Fruit fly (Drosophila melanogaster) Kc167 (cell line): ENCODE data around the gene CG33299.

ENCODE experiments used
- h ChIP-seq: fragments of >200 bp; optimal IDR thresholded peaks from 3 replicates; lab custom pipeline; 2018; ENCODE audit warnings: missing external identifiers
- psq ChIP-seq: fragments of >200 bp; optimal IDR thresholded peaks from 2 replicates; lab custom pipeline; 2017; ENCODE audit warnings: missing external identifiers

DNA sequence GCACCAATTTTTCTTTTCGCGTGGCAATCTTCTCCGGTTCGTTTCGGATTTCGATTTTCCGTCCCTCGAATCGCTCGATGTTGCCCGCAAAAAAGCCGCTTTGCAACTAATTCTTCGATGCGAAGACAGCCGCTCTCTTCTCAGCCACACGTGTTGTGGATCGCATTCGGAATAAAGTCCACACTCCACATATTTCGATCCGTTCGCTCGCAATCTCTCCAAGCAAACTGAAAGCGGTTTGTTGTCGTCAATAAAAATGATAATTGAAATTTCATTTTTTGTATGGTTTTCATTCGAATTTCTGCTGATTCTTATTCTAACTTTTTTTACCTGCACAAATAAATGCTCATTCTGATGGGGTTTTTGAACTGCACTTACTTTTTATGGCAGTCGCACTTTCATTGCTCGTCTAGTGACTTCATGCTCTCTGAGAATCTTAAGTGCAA is 49.5 kb downstream of the CG33299 start, which contains the start of gene CG31710:
- TF ChIP-seq h (lab: Kevin White, UChicago) (no peak), psq (lab: Kevin White, UChicago) (no peak)
